Worm (Caenorhabditis elegans) whole organism, L4 larva: ENCODE results near the gene zfp-1.
A peak's percentile ranks its signal among the peaks of the same experiment; 100 is the strongest.

Experiments
- F37D6.2 ChIP-seq: sonication (generic microtip); optimal IDR thresholded peaks from 2 replicates; lab custom pipeline; 2016; ENCODE audit warnings: mild to moderate bottlenecking, missing genetic modification characterization, missing compliant biosample characterization
- T20F7.1 ChIP-seq: fragments of 200-800 bp; sonication (Bioruptor generic); optimal IDR thresholded peaks from 2 replicates; lab custom pipeline; 2018; ENCODE audit warnings: mild to moderate bottlenecking, missing genetic modification characterization, missing compliant biosample characterization
- Y5F2A.4 ChIP-seq: fragments of 200-800 bp; sonication (Bioruptor generic); optimal IDR thresholded peaks from 2 replicates; lab custom pipeline; 2018; ENCODE audit warnings: mild to moderate bottlenecking, missing genetic modification characterization, missing compliant biosample characterization
- ZK546.5 ChIP-seq, 2 experiments: sonication (generic microtip); optimal IDR thresholded peaks; 2 replicates each; lab custom pipeline; 2017; ENCODE audit warnings: missing biosample characterization in 2 of 2, missing genetic modification characterization in 2 of 2
- aha-1 ChIP-seq: fragments of 150-350 bp; peaks from one replicate; lab custom pipeline; 2014; ENCODE audit warnings: missing biosample characterization, missing genetic modification characterization
- arid-1 ChIP-seq: fragments of 200-800 bp; sonication (Bioruptor generic); conservative IDR thresholded peaks from 2 replicates; pipeline ENCODE4 v1.3.6; 2022; ENCODE audit warnings: missing genetic modification reagents, missing genetic modification characterization, missing compliant biosample characterization
- ceh-32 ChIP-seq: sonication (generic microtip); optimal IDR thresholded peaks from 2 replicates; lab custom pipeline; 2016; ENCODE audit warnings: mild to moderate bottlenecking, missing genetic modification characterization, missing compliant biosample characterization; ENCODE audit not compliant: poor library complexity
- ceh-44 ChIP-seq: fragments of 200-800 bp; sonication (Bioruptor generic); IDR thresholded peaks from 2 replicates; pipeline ENCODE4 v1.3.6; 2022; ENCODE audit warnings: missing genetic modification reagents, missing genetic modification characterization, missing compliant biosample characterization
- ceh-82 ChIP-seq: sonication (generic microtip); optimal IDR thresholded peaks from 2 replicates; lab custom pipeline; 2017; ENCODE audit warnings: missing biosample characterization, missing genetic modification characterization
- daf-16 ChIP-seq, 3 experiments: sonication (generic microtip); optimal IDR thresholded peaks; 2 replicates each; lab custom pipeline; 2016 to 2017; ENCODE audit warnings: missing genetic modification characterization in 3 of 3, missing genetic modification reagents in 3 of 3, mild to moderate bottlenecking in 2 of 3, missing compliant biosample characterization in 2 of 3, missing biosample characterization in 1 of 3, moderate library complexity in 1 of 3
- dmd-6 ChIP-seq: fragments of 200-800 bp; sonication (Bioruptor generic); IDR thresholded peaks from 2 replicates; pipeline ENCODE4 v1.3.6; 2022; ENCODE audit warnings: missing genetic modification reagents, missing genetic modification characterization, missing compliant biosample characterization
- dpl-1 ChIP-seq: fragments of 150-350 bp; optimal IDR thresholded peaks from 2 replicates; lab custom pipeline; 2014; ENCODE audit warnings: missing biosample characterization, missing genetic modification reagents, missing genetic modification characterization
- duxl-1 ChIP-seq: sonication (generic microtip); optimal IDR thresholded peaks from 2 replicates; lab custom pipeline; 2016; ENCODE audit warnings: mild to moderate bottlenecking, missing genetic modification characterization, moderate library complexity, missing compliant biosample characterization; ENCODE audit not compliant: poor library complexity
- dve-1 ChIP-seq: sonication (generic microtip); optimal IDR thresholded peaks from 2 replicates; lab custom pipeline; 2017; ENCODE audit warnings: antibody characterized with exemption, mild to moderate bottlenecking, missing genetic modification characterization, missing compliant biosample characterization; ENCODE audit not compliant: insufficient read depth
- fkh-10 ChIP-seq: fragments of 150-350 bp; optimal IDR thresholded peaks from 2 replicates; lab custom pipeline; 2014; ENCODE audit warnings: missing biosample characterization, missing genetic modification reagents, missing genetic modification characterization
- hlh-11 ChIP-seq: fragments of 200-800 bp; sonication (Bioruptor generic); optimal IDR thresholded peaks from 2 replicates; lab custom pipeline; 2018; ENCODE audit warnings: mild to moderate bottlenecking, missing genetic modification characterization, missing compliant biosample characterization
- hlh-30 ChIP-seq: sonication (generic microtip); optimal IDR thresholded peaks from 2 replicates; lab custom pipeline; 2017; ENCODE audit warnings: antibody characterized with exemption, mild to moderate bottlenecking, missing genetic modification characterization, missing compliant biosample characterization; ENCODE audit not compliant: insufficient read depth
- lin-39 ChIP-seq: fragments of 150-350 bp; optimal IDR thresholded peaks from 2 replicates; lab custom pipeline; 2014; ENCODE audit warnings: missing biosample characterization, missing genetic modification reagents, missing genetic modification characterization
- lir-3 ChIP-seq: sonication (generic microtip); optimal IDR thresholded peaks from 2 replicates; lab custom pipeline; 2016; ENCODE audit warnings: mild to moderate bottlenecking, missing genetic modification characterization, missing compliant biosample characterization
- lsy-2 ChIP-seq, 2 experiments: fragments of 150-350 bp in 1 of 2; sonication (generic microtip) in 1 of 2; optimal IDR thresholded peaks; 2 replicates each; lab custom pipeline; 2014 to 2017; ENCODE audit warnings: missing biosample characterization in 2 of 2, missing genetic modification characterization in 2 of 2
- mdl-1 ChIP-seq, 2 experiments: fragments of 150-350 bp in 1 of 2; sonication (generic microtip) in 1 of 2; optimal IDR thresholded peaks; 2 replicates each; lab custom pipeline; 2014 to 2017; ENCODE audit warnings: missing biosample characterization in 2 of 2, missing genetic modification characterization in 2 of 2
- mdt-29 ChIP-seq: fragments of 200-800 bp; sonication (Bioruptor generic); IDR thresholded peaks from 2 replicates; pipeline ENCODE4 v1.3.6; 2022; ENCODE audit warnings: missing genetic modification reagents, missing genetic modification characterization, missing compliant biosample characterization
- mes-2 ChIP-seq: sonication (generic microtip); optimal IDR thresholded peaks from 2 replicates; lab custom pipeline; 2016; ENCODE audit warnings: missing genotype, mild to moderate bottlenecking, missing genetic modification characterization, missing compliant biosample characterization; ENCODE audit not compliant: poor library complexity, severe bottlenecking
- nhr-11 ChIP-seq: fragments of 150-350 bp; optimal IDR thresholded peaks from 2 replicates; lab custom pipeline; 2014; ENCODE audit warnings: missing biosample characterization, missing genetic modification characterization
- nhr-237 ChIP-seq: sonication (generic microtip); optimal IDR thresholded peaks from 2 replicates; lab custom pipeline; 2017; ENCODE audit warnings: missing biosample characterization, missing genetic modification characterization
- nhr-41 ChIP-seq: fragments of 200-800 bp; sonication (Bioruptor generic); IDR thresholded peaks from 2 replicates; pipeline ENCODE4 v1.3.6; 2022; ENCODE audit warnings: missing genetic modification reagents, missing genetic modification characterization, missing compliant biosample characterization
- nhr-42 ChIP-seq: fragments of 200-800 bp; sonication (Bioruptor generic); IDR thresholded peaks from 2 replicates; pipeline ENCODE4 v1.3.6; 2022; ENCODE audit warnings: missing genetic modification characterization, missing compliant biosample characterization
- nhr-6 ChIP-seq: fragments of 150-350 bp; optimal IDR thresholded peaks from 2 replicates; lab custom pipeline; 2014; ENCODE audit warnings: missing biosample characterization, missing genetic modification characterization
- nhr-77 ChIP-seq: fragments of 150-350 bp; optimal IDR thresholded peaks from 2 replicates; lab custom pipeline; 2014; ENCODE audit warnings: missing biosample characterization, missing genetic modification characterization
- rbr-2 ChIP-seq: sonication (generic microtip); optimal IDR thresholded peaks from 2 replicates; lab custom pipeline; 2016; ENCODE audit warnings: missing genotype, missing genetic modification characterization, missing compliant biosample characterization
- set-16 ChIP-seq: fragments of 200-800 bp; sonication (Bioruptor generic); IDR thresholded peaks from 2 replicates; pipeline ENCODE4 v1.3.6; 2022; ENCODE audit warnings: missing genetic modification reagents, missing genetic modification characterization, missing compliant biosample characterization
- spr-1 ChIP-seq: sonication (generic microtip); optimal IDR thresholded peaks from 2 replicates; lab custom pipeline; 2016; ENCODE audit warnings: mild to moderate bottlenecking, missing genetic modification characterization, missing compliant biosample characterization
- unc-39 ChIP-seq: sonication (generic microtip); optimal IDR thresholded peaks from 2 replicates; lab custom pipeline; 2017; ENCODE audit warnings: missing biosample characterization, missing genetic modification characterization
- unc-62 ChIP-seq, 3 experiments: fragments of 150-350 bp in 1 of 3; sonication (generic microtip); optimal IDR thresholded peaks in 2 of 3; peaks in 1 of 3; 1 replicate in 1 of 3; 2 replicates in 2 of 3; lab custom pipeline; 2014 to 2017; ENCODE audit warnings: missing biosample characterization in 3 of 3, missing genetic modification characterization in 3 of 3, missing genetic modification reagents in 3 of 3, missing genotype in 1 of 3
- zfp-2 ChIP-seq: sonication (generic microtip); optimal IDR thresholded peaks from 2 replicates; lab custom pipeline; 2016; ENCODE audit warnings: mild to moderate bottlenecking, missing genetic modification characterization, missing compliant biosample characterization
- zfp-3 ChIP-seq: fragments of 200-800 bp; sonication (Bioruptor generic); conservative IDR thresholded peaks from 2 replicates; pipeline ENCODE4 v1.3.6; 2022; ENCODE audit warnings: missing genetic modification reagents, missing genetic modification characterization, missing compliant biosample characterization
- zip-11 ChIP-seq: fragments of 200-800 bp; sonication (Bioruptor generic); IDR thresholded peaks from 2 replicates; pipeline ENCODE4 v1.3.6; 2022; ENCODE audit warnings: missing genetic modification characterization, missing compliant biosample characterization
- ztf-11 ChIP-seq: fragments of 150-350 bp; optimal IDR thresholded peaks from 2 replicates; lab custom pipeline; 2014; ENCODE audit warnings: missing biosample characterization, missing genetic modification characterization

zfp-1 gene

ce11 chrIII:8780473-8780872 lies 10.9 kb upstream of the zfp-1 start (continued):
- TF ChIP-seq dve-1 (tag; lab: Kevin White, UChicago) (peak; percentile 33), mes-2 (tag; lab: Kevin White, UChicago) (peak; percentile 9), nhr-77 (tag; lab: Kevin White, UChicago) (no peak)

DNA sequence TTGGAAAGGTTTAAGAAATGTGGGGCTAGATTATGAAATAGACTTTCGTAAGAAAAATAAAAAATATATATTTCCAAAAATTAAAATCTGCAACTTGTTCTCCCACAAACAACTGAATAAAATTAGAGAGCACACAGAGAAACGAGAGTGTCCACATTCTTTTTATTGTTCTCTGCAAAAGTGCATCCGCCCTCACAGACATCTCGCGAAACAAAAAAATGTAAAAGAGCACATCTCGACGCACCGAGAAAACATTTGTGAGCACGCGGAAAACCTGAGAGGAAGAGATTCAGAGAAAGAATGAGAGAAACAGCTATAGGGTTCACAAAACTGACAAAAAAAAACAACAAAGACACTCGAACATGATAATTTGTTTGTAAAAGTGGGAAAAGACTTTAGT lies 9.3 kb upstream of the zfp-1 start:
- TF ChIP-seq unc-39 (tag; lab: Kevin White, UChicago) (no peak), ZK546.5 (tag; optimal IDR thresholded peaks at IDR 0.05; lab: Kevin White, UChicago) (no peak), hlh-11 (tag; lab: Kevin White, UChicago) (peak; percentile 2), hlh-30 (tag; lab: Kevin White, UChicago) (peak; percentile 52), zfp-2 (tag; lab: Kevin White, UChicago) (no peak), lsy-2 (tag; optimal IDR thresholded peaks at IDR 0.05; lab: Kevin White, UChicago) (peak in 1 of 2 experiments; percentile 47), ceh-32 (tag; lab: Kevin White, UChicago) (no peak), aha-1 (tag; lab: Kevin White, UChicago) (no peak), mdl-1 (tag; optimal IDR thresholded peaks at IDR 0.05; lab: Kevin White, UChicago) (peak in 1 of 2 experiments; percentile 45), spr-1 (tag; lab: Kevin White, UChicago) (no peak), dmd-6 (GFP tag; lab: Robert Waterston, UW) (0 out of 2 replicates have a peak, but pooled peaks have one; percentile 20), set-16 (GFP tag; lab: Robert Waterston, UW) (no peak), F37D6.2 (tag; lab: Kevin White, UChicago) (no peak), duxl-1 (tag; lab: Kevin White, UChicago) (no peak), Y5F2A.4 (GFP tag; lab: Kevin White, UChicago) (no peak), ceh-44 (GFP tag; lab: Robert Waterston, UW) (no peak), zfp-3 (GFP tag; lab: Robert Waterston, UW) (no peak), daf-16 (GFP tag; optimal IDR thresholded peaks at IDR 0.05; lab: Kevin White, UChicago) (peak in 1 of 2 experiments; percentile 4), daf-16 (tag; optimal IDR thresholded peaks at IDR 0.05; lab: Kevin White, UChicago) (no peak), nhr-42 (GFP tag; lab: Robert Waterston, UW) (no peak), unc-62 (GFP tag; optimal IDR thresholded peaks at IDR 0.05 in 1 of 2; lab: Kevin White, UChicago) (peak in 1 of 2 experiments; percentile 93), unc-62 (tag; optimal IDR thresholded peaks at IDR 0.05; lab: Kevin White, UChicago) (no peak), nhr-41 (GFP tag; lab: Robert Waterston, UW) (no peak), nhr-237 (no peak), mdt-29 (no peak), ceh-82 (no peak), ztf-11 (tag; lab: Kevin White, UChicago) (no peak), arid-1 (no peak), nhr-11 (tag; lab: Kevin White, UChicago) (peak; percentile 4), zip-11 (no peak), nhr-6 (no peak), lir-3 (tag; lab: Kevin White, UChicago) (no peak), lin-39 (tag; lab: Kevin White, UChicago) (no peak), dpl-1 (GFP tag; lab: Kevin White, UChicago) (peak; percentile 12), rbr-2 (tag; lab: Kevin White, UChicago) (peak; percentile 1), T20F7.1 (no peak), fkh-10 (GFP tag; lab: Kevin White, UChicago) (no peak), mes-2 (tag; lab: Kevin White, UChicago) (no peak)
